Worm (Caenorhabditis elegans) whole organism, L2 larva: Measurements from ENCODE around the gene rnp-7.

Source experiments
- C34F6.9 ChIP-seq: fragments of 150-350 bp; optimal IDR thresholded peaks from 2 replicates; lab custom pipeline; 2014; ENCODE audit warnings: missing biosample characterization, missing genetic modification characterization
- R02D3.7 ChIP-seq: fragments of 150-350 bp; optimal IDR thresholded peaks from 2 replicates; lab custom pipeline; 2014; ENCODE audit warnings: missing biosample characterization, missing genetic modification characterization
- Y55F3AM.14 ChIP-seq: fragments of 200-800 bp; sonication (Bioruptor generic); optimal IDR thresholded peaks from 2 replicates; lab custom pipeline; 2018; ENCODE audit warnings: mild to moderate bottlenecking, missing genetic modification characterization, missing compliant biosample characterization
- ZK546.5 ChIP-seq: sonication (generic microtip); optimal IDR thresholded peaks from 2 replicates; lab custom pipeline; 2017; ENCODE audit warnings: missing biosample characterization, missing genetic modification characterization
- alr-1 ChIP-seq: fragments of 150-350 bp; optimal IDR thresholded peaks from 2 replicates; lab custom pipeline; 2014; ENCODE audit warnings: missing biosample characterization, missing genetic modification characterization
- aly-2 ChIP-seq: fragments of 150-350 bp; optimal IDR thresholded peaks from 2 replicates; lab custom pipeline; 2014; ENCODE audit warnings: missing biosample characterization, missing genetic modification characterization
- blmp-1 ChIP-seq: sonication (generic microtip); optimal IDR thresholded peaks from 2 replicates; lab custom pipeline; 2017; ENCODE audit warnings: missing genetic modification characterization, mild to moderate bottlenecking, missing compliant biosample characterization, antibody characterized with exemption, moderate library complexity; ENCODE audit not compliant: insufficient read depth
- ceh-16 ChIP-seq: fragments of 150-350 bp; optimal IDR thresholded peaks from 2 replicates; lab custom pipeline; 2014; ENCODE audit warnings: missing biosample characterization, missing genetic modification characterization
- ceh-82 ChIP-seq: fragments of 150-350 bp; optimal IDR thresholded peaks from 2 replicates; lab custom pipeline; 2014; ENCODE audit warnings: missing biosample characterization, missing genetic modification characterization
- crh-2 ChIP-seq: sonication (generic microtip); optimal IDR thresholded peaks from 2 replicates; lab custom pipeline; 2017; ENCODE audit warnings: missing biosample characterization, missing genetic modification characterization
- dmd-4 ChIP-seq: sonication (generic microtip); optimal IDR thresholded peaks from 2 replicates; lab custom pipeline; 2017; ENCODE audit warnings: missing biosample characterization, missing genetic modification characterization
- egl-27 ChIP-seq: sonication (generic microtip); optimal IDR thresholded peaks from 3 replicates; lab custom pipeline; 2017; ENCODE audit warnings: missing biosample characterization, missing genetic modification reagents, missing genetic modification characterization
- elt-1 ChIP-seq: fragments of 150-350 bp; optimal IDR thresholded peaks from 2 replicates; lab custom pipeline; 2014; ENCODE audit warnings: missing biosample characterization, missing genetic modification characterization
- elt-3 ChIP-seq: sonication (generic microtip); optimal IDR thresholded peaks from 2 replicates; lab custom pipeline; 2017; ENCODE audit warnings: missing biosample characterization, missing genetic modification characterization
- fos-1 ChIP-seq: fragments of 150-350 bp; optimal IDR thresholded peaks from 2 replicates; lab custom pipeline; 2014; ENCODE audit warnings: missing biosample characterization, missing genetic modification characterization
- gmeb-1 ChIP-seq: fragments of 150-350 bp; optimal IDR thresholded peaks from 2 replicates; lab custom pipeline; 2014; ENCODE audit warnings: missing biosample characterization, missing genetic modification characterization
- lin-11 ChIP-seq: fragments of 150-350 bp; sonication (generic microtip); optimal IDR thresholded peaks from 2 replicates; lab custom pipeline; 2014; ENCODE audit warnings: missing biosample characterization, missing genetic modification characterization, inconsistent platforms, mixed read lengths
- lin-13 ChIP-seq: fragments of 150-350 bp; optimal IDR thresholded peaks from 2 replicates; lab custom pipeline; 2014; ENCODE audit warnings: missing biosample characterization, missing genetic modification reagents, missing genetic modification characterization
- lin-39 ChIP-seq: fragments of 150-350 bp; optimal IDR thresholded peaks from 2 replicates; lab custom pipeline; 2014; ENCODE audit warnings: missing biosample characterization, missing genetic modification reagents, missing genetic modification characterization
- lsy-2 ChIP-seq, 2 experiments: fragments of 150-350 bp in 1 of 2; sonication (generic microtip) in 1 of 2; optimal IDR thresholded peaks; 2 replicates each; lab custom pipeline; 2014 to 2017; ENCODE audit warnings: missing biosample characterization in 2 of 2, missing genetic modification characterization in 2 of 2
- mab-5 ChIP-seq: fragments of 150-350 bp; optimal IDR thresholded peaks from 2 replicates; lab custom pipeline; 2014; ENCODE audit warnings: missing biosample characterization, missing genetic modification characterization
- mbf-1 ChIP-seq: sonication (generic microtip); optimal IDR thresholded peaks from 2 replicates; lab custom pipeline; 2017; ENCODE audit warnings: missing biosample characterization, missing genetic modification characterization
- nhr-11 ChIP-seq: fragments of 150-350 bp; optimal IDR thresholded peaks from 2 replicates; lab custom pipeline; 2014; ENCODE audit warnings: missing biosample characterization, missing genetic modification characterization
- nhr-12 ChIP-seq: fragments of 150-350 bp; optimal IDR thresholded peaks from 2 replicates; lab custom pipeline; 2014; ENCODE audit warnings: missing biosample characterization, missing genetic modification characterization
- nhr-129 ChIP-seq: fragments of 150-350 bp; optimal IDR thresholded peaks from 2 replicates; lab custom pipeline; 2014; ENCODE audit warnings: missing biosample characterization, missing genetic modification characterization
- nhr-23 ChIP-seq: fragments of 150-350 bp; optimal IDR thresholded peaks from 2 replicates; lab custom pipeline; 2014; ENCODE audit warnings: missing biosample characterization, missing genetic modification reagents, missing genetic modification characterization
- nhr-237 ChIP-seq: fragments of 150-350 bp; optimal IDR thresholded peaks from 2 replicates; lab custom pipeline; 2014; ENCODE audit warnings: missing biosample characterization, missing genetic modification characterization
- nhr-25 ChIP-seq: fragments of 150-350 bp; sonication (generic microtip); optimal IDR thresholded peaks from 3 replicates; lab custom pipeline; 2014; ENCODE audit warnings: missing biosample characterization, missing genetic modification characterization
- nhr-6 ChIP-seq: fragments of 150-350 bp; optimal IDR thresholded peaks from 2 replicates; lab custom pipeline; 2014; ENCODE audit warnings: missing biosample characterization, missing genetic modification characterization
- nhr-77 ChIP-seq: fragments of 150-350 bp; optimal IDR thresholded peaks from 2 replicates; lab custom pipeline; 2014; ENCODE audit warnings: missing biosample characterization, missing genetic modification characterization
- peb-1 ChIP-seq: fragments of 150-350 bp; optimal IDR thresholded peaks from 2 replicates; lab custom pipeline; 2014; ENCODE audit warnings: missing biosample characterization, missing genetic modification characterization
- sem-4 ChIP-seq: fragments of 150-350 bp; optimal IDR thresholded peaks from 2 replicates; lab custom pipeline; 2014; ENCODE audit warnings: missing biosample characterization, missing genetic modification reagents, missing genetic modification characterization
- skn-1 ChIP-seq: sonication (generic microtip); optimal IDR thresholded peaks from 2 replicates; lab custom pipeline; 2017; ENCODE audit warnings: missing biosample characterization, missing genetic modification characterization
- sma-3 ChIP-seq: sonication (generic microtip); optimal IDR thresholded peaks from 2 replicates; lab custom pipeline; 2016; ENCODE audit warnings: missing genetic modification reagents, missing genetic modification characterization, missing compliant biosample characterization
- sma-9 ChIP-seq, 2 experiments: fragments of 150-350 bp in 1 of 2; sonication (generic microtip) in 1 of 2; optimal IDR thresholded peaks; 2 replicates each; lab custom pipeline; 2014 to 2016; ENCODE audit warnings: missing genetic modification characterization in 2 of 2, mild to moderate bottlenecking in 1 of 2, missing biosample characterization in 1 of 2, missing compliant biosample characterization in 1 of 2, missing genetic modification reagents in 1 of 2, moderate library complexity in 1 of 2
- unc-39 ChIP-seq: fragments of 150-350 bp; optimal IDR thresholded peaks from 2 replicates; lab custom pipeline; 2014; ENCODE audit warnings: missing biosample characterization, missing genetic modification characterization
- unc-55 ChIP-seq: fragments of 150-350 bp; sonication (generic microtip); optimal IDR thresholded peaks from 3 replicates; lab custom pipeline; 2014; ENCODE audit warnings: missing biosample characterization, missing genetic modification reagents, missing genetic modification characterization
- unc-62 ChIP-seq: fragments of 150-350 bp; optimal IDR thresholded peaks from 2 replicates; lab custom pipeline; 2014; ENCODE audit warnings: missing biosample characterization, missing genetic modification reagents, missing genetic modification characterization
- zag-1 ChIP-seq: fragments of 150-350 bp; optimal IDR thresholded peaks from 2 replicates; lab custom pipeline; 2014; ENCODE audit warnings: missing biosample characterization, missing genetic modification characterization
- ztf-1 ChIP-seq: fragments of 200-800 bp; sonication (Bioruptor generic); conservative IDR thresholded peaks from 2 replicates; pipeline ENCODE4 v1.3.6; 2022; ENCODE audit warnings: missing genetic modification characterization, missing compliant biosample characterization
- ztf-11 ChIP-seq: sonication (generic microtip); optimal IDR thresholded peaks from 2 replicates; lab custom pipeline; 2017; ENCODE audit warnings: missing biosample characterization, missing genetic modification characterization
- ztf-4 ChIP-seq: fragments of 150-350 bp; optimal IDR thresholded peaks from 2 replicates; lab custom pipeline; 2014; ENCODE audit warnings: missing biosample characterization, missing genetic modification characterization

The rnp-7 gene

DNA sequence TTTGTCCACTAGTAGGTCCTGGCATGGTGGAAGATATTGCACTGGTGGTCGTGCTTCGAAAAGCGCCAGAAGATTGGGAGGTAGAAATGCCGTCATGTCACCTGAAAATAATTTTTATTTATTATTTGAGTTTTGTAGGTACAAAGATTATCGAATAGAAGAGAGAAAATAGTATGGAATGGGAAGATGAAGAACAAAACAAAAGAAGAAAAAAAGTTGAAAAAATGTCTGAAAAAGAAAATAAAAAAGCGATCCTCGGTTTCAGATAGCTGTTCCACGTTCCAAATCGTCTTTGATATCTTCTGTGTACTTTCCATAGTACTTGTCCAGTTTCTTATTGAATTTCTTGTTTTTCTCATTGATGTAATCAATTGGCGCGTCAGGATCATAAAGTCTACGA is at the start of gene rnp-7:
rnp-7 (minus strand) TSS at position 101 of the 400 bp plus-strand sequence.
- no peak for TF ChIP-seq lin-11
- TF ChIP-seq Y55F3AM.14 (GFP tag; lab: Kevin White, UChicago) = no peak
- TF ChIP-seq fos-1 = no peak
- TF ChIP-seq nhr-25 (tag; lab: Kevin White, UChicago) = no peak
- TF ChIP-seq C34F6.9 (tag; lab: Kevin White, UChicago) = no peak
- TF ChIP-seq ztf-11 = no peak
- TF ChIP-seq sma-9 (GFP tag; optimal IDR thresholded peaks at IDR 0.05; lab: Kevin White, UChicago) = no peak
- no peak for TF ChIP-seq sma-9 (tag; optimal IDR thresholded peaks at IDR 0.05; lab: Kevin White, UChicago)
- no peak for TF ChIP-seq lsy-2 (tag; optimal IDR thresholded peaks at IDR 0.05; lab: Kevin White, UChicago)
- TF ChIP-seq lin-39 (tag; lab: Kevin White, UChicago) = no peak
- TF ChIP-seq elt-3 (tag; lab: Kevin White, UChicago) = no peak
- no peak for TF ChIP-seq nhr-77 (tag; lab: Kevin White, UChicago)
- no peak for TF ChIP-seq elt-1
- no peak for TF ChIP-seq zag-1 (tag; lab: Kevin White, UChicago)
- TF ChIP-seq nhr-12 (tag; lab: Kevin White, UChicago) = no peak
- TF ChIP-seq R02D3.7 (tag; lab: Kevin White, UChicago) = no peak
- no peak for TF ChIP-seq alr-1 (tag; lab: Kevin White, UChicago)
- no peak for TF ChIP-seq peb-1

DNA sequence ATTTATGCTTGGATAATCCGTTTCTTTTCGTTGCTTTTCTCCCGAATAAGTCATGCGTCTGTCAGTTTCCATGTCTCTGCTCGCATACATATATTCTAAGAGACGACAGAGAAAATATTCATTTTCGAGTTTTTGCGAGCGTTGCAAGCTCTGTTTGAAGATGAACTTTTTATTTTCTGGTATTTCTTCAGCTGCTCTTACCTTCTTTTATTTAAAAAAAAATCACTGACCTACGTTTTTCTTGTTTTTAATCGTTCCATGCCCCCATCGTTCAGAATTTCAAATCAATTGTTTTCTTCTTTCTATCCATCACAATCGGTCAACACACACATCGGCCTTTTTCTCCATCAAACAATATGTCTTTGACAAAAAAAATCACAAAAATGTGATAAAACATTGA is 49.5 kb upstream of the rnp-7 start:
- TF ChIP-seq nhr-12 (tag; lab: Kevin White, UChicago) (no peak), alr-1 (tag; lab: Kevin White, UChicago) (no peak), aly-2 (no peak), ztf-4 (tag; lab: Kevin White, UChicago) (no peak), mbf-1 (tag; lab: Kevin White, UChicago) (no peak), nhr-23 (tag; lab: Kevin White, UChicago) (no peak), nhr-6 (tag; lab: Kevin White, UChicago) (no peak), unc-55 (GFP tag; lab: Kevin White, UChicago) (peak; percentile 22)

DNA sequence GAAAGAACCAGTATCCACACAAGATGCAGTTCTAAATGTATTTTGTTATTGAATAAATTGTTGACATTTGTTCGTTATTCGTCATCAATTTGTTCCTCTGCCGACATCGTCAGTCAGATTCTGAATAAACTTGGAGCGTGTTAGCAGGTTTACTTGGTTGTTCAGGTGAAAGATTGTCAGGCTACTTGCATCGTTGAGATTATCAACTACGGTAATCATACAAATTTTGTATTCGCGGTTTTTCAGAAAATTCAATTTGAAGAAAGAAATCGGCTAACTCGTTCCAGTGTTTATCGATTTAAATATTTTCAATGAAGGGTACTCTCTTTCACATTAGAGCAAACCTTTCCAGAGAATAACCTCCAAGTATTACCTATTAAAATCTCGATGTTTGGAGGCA is 48.8 kb upstream of the rnp-7 start, which contains the start of gene R151.2:
R151.2 (plus strand) TSS at position 247 of the 400 bp plus-strand sequence.
- no peak for TF ChIP-seq alr-1 (tag; lab: Kevin White, UChicago)
- no peak for TF ChIP-seq sma-9 (GFP tag; optimal IDR thresholded peaks at IDR 0.05; lab: Kevin White, UChicago)
- no peak for TF ChIP-seq sma-9 (tag; optimal IDR thresholded peaks at IDR 0.05; lab: Kevin White, UChicago)
- no peak for TF ChIP-seq lsy-2 (tag; optimal IDR thresholded peaks at IDR 0.05; lab: Kevin White, UChicago)
- no peak for TF ChIP-seq peb-1
- TF ChIP-seq nhr-25 (tag; lab: Kevin White, UChicago) = no peak
- TF ChIP-seq R02D3.7 (tag; lab: Kevin White, UChicago) = no peak
- no peak for TF ChIP-seq mbf-1 (tag; lab: Kevin White, UChicago)
- no peak for TF ChIP-seq egl-27 (tag; lab: Kevin White, UChicago)
- no peak for TF ChIP-seq Y55F3AM.14 (GFP tag; lab: Kevin White, UChicago)
- no peak for TF ChIP-seq crh-2
- TF ChIP-seq sma-3 = no peak
- no peak for TF ChIP-seq elt-3 (tag; lab: Kevin White, UChicago)
- no peak for TF ChIP-seq blmp-1 (tag; lab: Kevin White, UChicago)

DNA sequence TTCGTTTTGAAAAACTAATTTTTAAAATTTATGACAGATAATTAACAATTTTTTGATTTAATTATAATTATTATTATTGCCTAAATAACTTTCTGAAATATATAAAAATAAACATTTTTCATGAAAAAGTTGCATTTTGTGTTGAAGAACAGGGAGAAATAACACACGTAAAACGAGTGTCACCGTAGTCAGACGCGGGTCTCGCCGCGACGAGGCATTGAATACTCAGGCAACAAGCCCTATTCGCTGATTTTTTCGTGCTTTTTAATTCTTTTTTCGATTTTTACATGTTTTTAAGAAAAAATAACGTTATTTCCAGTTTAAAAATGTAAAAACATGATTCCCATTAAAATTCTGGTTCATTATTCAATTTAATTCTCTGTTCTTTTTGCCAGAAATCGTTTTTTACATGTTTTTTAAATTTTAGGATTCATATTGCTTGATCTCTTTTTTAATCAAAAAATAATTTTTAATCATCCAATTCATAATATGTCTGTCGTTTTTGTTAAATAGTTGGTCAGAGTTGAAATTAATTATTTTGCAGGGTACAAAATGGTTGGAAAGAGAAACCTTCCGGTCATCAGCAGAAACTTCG is 47.0 kb upstream of the rnp-7 start, which contains the start of gene rpl-6:
rpl-6 (plus strand) TSS at position 545 of the 595 bp plus-strand sequence.
- TF ChIP-seq alr-1 (tag; lab: Kevin White, UChicago) (no peak), unc-39 (tag; lab: Kevin White, UChicago) (no peak), mab-5 (tag; lab: Kevin White, UChicago) (peak; percentile 80), blmp-1 (tag; lab: Kevin White, UChicago) (peak; percentile 72), ztf-1 (GFP tag; lab: Robert Waterston, UW) (no peak), nhr-25 (tag; lab: Kevin White, UChicago) (peak; percentile 89), unc-55 (GFP tag; lab: Kevin White, UChicago) (peak; percentile 99), nhr-12 (tag; lab: Kevin White, UChicago) (no peak), gmeb-1 (tag; lab: Kevin White, UChicago) (peak; percentile 89), mbf-1 (tag; lab: Kevin White, UChicago) (no peak), ceh-82 (tag; lab: Kevin White, UChicago) (peak; percentile 25), nhr-11 (tag; lab: Kevin White, UChicago) (no peak), lin-13 (peak; percentile 93), sem-4 (tag; lab: Kevin White, UChicago) (peak; percentile 80), R02D3.7 (tag; lab: Kevin White, UChicago) (peak; percentile 28), nhr-77 (tag; lab: Kevin White, UChicago) (peak; percentile 50), lin-11 (peak; percentile 94), Y55F3AM.14 (GFP tag; lab: Kevin White, UChicago) (no peak), ztf-4 (tag; lab: Kevin White, UChicago) (peak; percentile 73), ztf-11 (no peak), nhr-237 (tag; lab: Kevin White, UChicago) (no peak), peb-1 (no peak), unc-62 (GFP tag; lab: Kevin White, UChicago) (no peak), sma-3 (peak; percentile 91), dmd-4 (no peak), egl-27 (tag; lab: Kevin White, UChicago) (peak; percentile 76), ceh-16 (tag; lab: Kevin White, UChicago) (peak; percentile 17), sma-9 (GFP tag; optimal IDR thresholded peaks at IDR 0.05; lab: Kevin White, UChicago) (peak; percentile 86), sma-9 (tag; optimal IDR thresholded peaks at IDR 0.05; lab: Kevin White, UChicago) (no peak), crh-2 (peak; percentile 95), C34F6.9 (tag; lab: Kevin White, UChicago) (peak; percentile 92), skn-1 (tag; lab: Kevin White, UChicago) (peak; percentile 5), ZK546.5 (tag; lab: Kevin White, UChicago) (peak; percentile 85), nhr-129 (tag; lab: Kevin White, UChicago) (peak; percentile 90)
